Fruit fly (Drosophila melanogaster) whole organism, embryonic: ENCODE measurements around the gene CG44139.
A peak's percentile ranks its signal among the peaks of the same experiment; 100 is the strongest.

Source experiments
- Bdp1 ChIP-seq: fragments of 200-800 bp; sonication (Bioruptor generic); optimal IDR thresholded peaks from 3 replicates; lab custom pipeline; 2016; ENCODE audit warnings: missing biosample characterization, missing genetic modification characterization
- CG11504 ChIP-seq: fragments of 200-800 bp; sonication (Bioruptor generic); optimal IDR thresholded peaks from 3 replicates; lab custom pipeline; 2019; ENCODE audit warnings: missing biosample characterization, mild to moderate bottlenecking, missing genetic modification characterization, moderate library complexity
- CG12744 ChIP-seq: fragments of 200-800 bp; sonication (Bioruptor generic); optimal IDR thresholded peaks from 2 replicates; lab custom pipeline; 2016; ENCODE audit warnings: missing biosample characterization, missing genetic modification characterization
- CG13287 ChIP-seq: fragments of 200-800 bp; sonication (Bioruptor generic); IDR thresholded peaks from 2 replicates; pipeline ENCODE4 v1.3.6; 2022; ENCODE audit warnings: missing biosample characterization, missing genetic modification characterization; ENCODE audit not compliant: partially characterized antibody
- CG14710 ChIP-seq: fragments of 200-800 bp; sonication (Bioruptor generic); optimal IDR thresholded peaks from 3 replicates; lab custom pipeline; 2019; ENCODE audit warnings: missing biosample characterization, mild to moderate bottlenecking, missing genetic modification characterization, moderate library complexity
- CG16779 ChIP-seq: fragments of 200-800 bp; sonication (Bioruptor generic); IDR thresholded peaks from 2 replicates; pipeline ENCODE4 v1.3.6; 2022; ENCODE audit warnings: missing biosample characterization, missing genetic modification characterization
- CG16813 ChIP-seq: fragments of 200-800 bp; sonication (Bioruptor generic); IDR thresholded peaks from 3 replicates; pipeline ENCODE4 v1.3.6; 2022; ENCODE audit warnings: missing biosample characterization, missing genetic modification characterization; ENCODE audit not compliant: partially characterized antibody
- CG17361 ChIP-seq: fragments of 200-800 bp; sonication (Bioruptor generic); IDR thresholded peaks from 3 replicates; pipeline ENCODE4 v1.3.6; 2022; ENCODE audit warnings: missing biosample characterization, missing genetic modification characterization
- CG17802 ChIP-seq: fragments of 200-800 bp; sonication (Bioruptor generic); optimal IDR thresholded peaks from 2 replicates; lab custom pipeline; 2018; ENCODE audit warnings: missing biosample characterization, mild to moderate bottlenecking, missing genetic modification characterization, moderate library complexity
- CG18476 ChIP-seq: fragments of 200-800 bp; sonication (Bioruptor generic); optimal IDR thresholded peaks from 2 replicates; lab custom pipeline; 2016; ENCODE audit warnings: missing biosample characterization, mild to moderate bottlenecking, missing genetic modification characterization
- CG2712 ChIP-seq: fragments of 200-800 bp; optimal IDR thresholded peaks from 3 replicates; lab custom pipeline; 2019; ENCODE audit warnings: missing biosample characterization, mild to moderate bottlenecking, missing genetic modification characterization, moderate library complexity
- CG3163 ChIP-seq: fragments of 200-800 bp; sonication (Bioruptor generic); optimal IDR thresholded peaks from 3 replicates; lab custom pipeline; 2016; ENCODE audit warnings: missing biosample characterization, missing genetic modification characterization
- CG33213 ChIP-seq: fragments of 200-800 bp; sonication (Bioruptor generic); optimal IDR thresholded peaks from 3 replicates; lab custom pipeline; 2016; ENCODE audit warnings: missing biosample characterization, missing genetic modification characterization
- CG33557 ChIP-seq: fragments of 200-800 bp; sonication (Bioruptor generic); optimal IDR thresholded peaks from 2 replicates; lab custom pipeline; 2019; ENCODE audit warnings: missing biosample characterization, mild to moderate bottlenecking, missing genetic modification characterization, moderate library complexity
- CG4328 ChIP-seq: fragments of 200-800 bp; sonication (Bioruptor generic); optimal IDR thresholded peaks from 3 replicates; lab custom pipeline; 2017; ENCODE audit warnings: missing biosample characterization, missing genetic modification reagents, missing genetic modification characterization
- CG4404 ChIP-seq: fragments of 200-800 bp; sonication (Bioruptor generic); IDR thresholded peaks from 2 replicates; pipeline ENCODE4 v1.3.6; 2022; ENCODE audit warnings: missing biosample characterization, missing genetic modification characterization
- CG7786 ChIP-seq: fragments of 200-800 bp; sonication (Bioruptor generic); optimal IDR thresholded peaks from 2 replicates; lab custom pipeline; 2016; ENCODE audit warnings: missing biosample characterization, missing genetic modification characterization
- CG8089 ChIP-seq: fragments of 200-800 bp; sonication (Bioruptor generic); optimal IDR thresholded peaks from 3 replicates; lab custom pipeline; 2016; ENCODE audit warnings: missing biosample characterization, missing genetic modification characterization
- CG8290 ChIP-seq, 3 experiments: fragments of 200-800 bp; sonication (Bioruptor generic); optimal IDR thresholded peaks; 2 replicates each; lab custom pipeline; 2016 to 2019; ENCODE audit warnings: missing biosample characterization in 3 of 3, missing genetic modification characterization in 3 of 3, mild to moderate bottlenecking in 2 of 3, moderate library complexity in 1 of 3
- Dad ChIP-seq: fragments of 200-800 bp; sonication (Bioruptor generic); optimal IDR thresholded peaks from 3 replicates; lab custom pipeline; 2016; ENCODE audit warnings: missing biosample characterization, missing genetic modification characterization
- HmgD ChIP-seq: fragments of 200-800 bp; sonication (Bioruptor generic); optimal IDR thresholded peaks from 3 replicates; lab custom pipeline; 2016; ENCODE audit warnings: missing biosample characterization, missing genetic modification characterization
- Med ChIP-seq: fragments of 200-800 bp; sonication (Bioruptor generic); peaks from one replicate; lab custom pipeline; 2016; ENCODE audit warnings: missing biosample characterization, missing genetic modification characterization, mild to moderate bottlenecking, inconsistent platforms, moderate library complexity
- NFAT ChIP-seq: fragments of 200-800 bp; sonication (Bioruptor generic); IDR thresholded peaks from 2 replicates; pipeline ENCODE4 v1.3.6; 2022; ENCODE audit warnings: missing biosample characterization, missing genetic modification characterization
- Opbp ChIP-seq: fragments of 200-800 bp; sonication (Bioruptor generic); IDR thresholded peaks from 3 replicates; pipeline ENCODE4 v1.3.6; 2022; ENCODE audit warnings: missing biosample characterization, missing genetic modification characterization; ENCODE audit not compliant: partially characterized antibody
- Xrp1 ChIP-seq: fragments of 200-800 bp; sonication (Bioruptor generic); IDR thresholded peaks from 2 replicates; pipeline ENCODE4 v1.3.6; 2022; ENCODE audit warnings: missing biosample characterization, missing genetic modification characterization
- YL-1 ChIP-seq: fragments of 200-800 bp; sonication (Bioruptor generic); optimal IDR thresholded peaks from 3 replicates; lab custom pipeline; 2017; ENCODE audit warnings: missing biosample characterization, mild to moderate bottlenecking, missing genetic modification characterization
- ac ChIP-seq: fragments of 200-800 bp; sonication (Bioruptor generic); optimal IDR thresholded peaks from 3 replicates; lab custom pipeline; 2017; ENCODE audit warnings: missing biosample characterization, mild to moderate bottlenecking, missing genetic modification characterization
- bsh ChIP-seq, 2 experiments: fragments of 200-800 bp; sonication (Bioruptor generic); optimal IDR thresholded peaks; 2 replicates each; lab custom pipeline; 2017 to 2018; ENCODE audit warnings: mild to moderate bottlenecking in 2 of 2, missing biosample characterization in 2 of 2, missing genetic modification characterization in 2 of 2, moderate library complexity in 1 of 2
- grau ChIP-seq: fragments of 200-800 bp; optimal IDR thresholded peaks from 3 replicates; lab custom pipeline; 2019; ENCODE audit warnings: missing biosample characterization, mild to moderate bottlenecking, missing genetic modification characterization, moderate library complexity
- grn ChIP-seq: fragments of 200-800 bp; sonication (Bioruptor generic); optimal IDR thresholded peaks from 3 replicates; lab custom pipeline; 2017; ENCODE audit warnings: missing biosample characterization, missing genetic modification characterization
- gsb ChIP-seq: fragments of 200-800 bp; sonication (Bioruptor generic); IDR thresholded peaks from 2 replicates; pipeline ENCODE4 v1.3.6; 2022; ENCODE audit warnings: missing biosample characterization, missing genetic modification characterization
- gsb-n ChIP-seq: fragments of 200-800 bp; sonication (Bioruptor generic); optimal IDR thresholded peaks from 3 replicates; lab custom pipeline; 2018; ENCODE audit warnings: missing biosample characterization, mild to moderate bottlenecking, missing genetic modification characterization
- h ChIP-seq: fragments of >200 bp; optimal IDR thresholded peaks from 2 replicates; lab custom pipeline; 2017
- hbn ChIP-seq: fragments of 200-800 bp; sonication (Bioruptor generic); IDR thresholded peaks from 2 replicates; pipeline ENCODE4 v1.3.6; 2022; ENCODE audit warnings: missing biosample characterization, missing genetic modification characterization; ENCODE audit not compliant: partially characterized antibody
- klu ChIP-seq: fragments of 200-800 bp; sonication (Bioruptor generic); IDR thresholded peaks from 2 replicates; pipeline ENCODE4 v1.3.6; 2022; ENCODE audit warnings: missing biosample characterization, missing genetic modification characterization
- kni ChIP-seq: fragments of 200-800 bp; sonication (Bioruptor generic); optimal IDR thresholded peaks from 3 replicates; lab custom pipeline; 2017; ENCODE audit warnings: mild to moderate bottlenecking, missing biosample characterization, missing genetic modification reagents, missing genetic modification characterization
- nau ChIP-seq: fragments of 200-800 bp; sonication (Bioruptor generic); optimal IDR thresholded peaks from 3 replicates; lab custom pipeline; 2017; ENCODE audit warnings: missing biosample characterization, mild to moderate bottlenecking, missing genetic modification characterization, missing genetic modification reagents
- peb ChIP-seq: fragments of 200-800 bp; sonication (Bioruptor generic); IDR thresholded peaks from 2 replicates; pipeline ENCODE4 v1.3.6; 2022; ENCODE audit warnings: missing biosample characterization, missing genetic modification characterization
- pita ChIP-seq: fragments of 200-800 bp; sonication (Bioruptor generic); optimal IDR thresholded peaks from 2 replicates; lab custom pipeline; 2017; ENCODE audit warnings: missing biosample characterization, mild to moderate bottlenecking, missing genetic modification characterization
- prd ChIP-seq, 3 experiments: fragments of >200 bp in 2 of 3; fragments of 200-800 bp in 1 of 3; sonication (Bioruptor generic) in 1 of 3; optimal IDR thresholded peaks in 2 of 3; IDR thresholded peaks in 1 of 3; 2 replicates in 2 of 3; 3 replicates in 1 of 3; pipeline versions ENCODE4 v1.3.6 to Lab custom; 2017 to 2022; ENCODE audit warnings: missing biosample characterization in 1 of 3, missing genetic modification characterization in 1 of 3
- pzg ChIP-seq: fragments of 200-800 bp; sonication (Bioruptor generic); optimal IDR thresholded peaks from 3 replicates; lab custom pipeline; 2018; ENCODE audit warnings: missing biosample characterization, mild to moderate bottlenecking, missing genetic modification characterization, moderate library complexity
- row ChIP-seq: fragments of 200-800 bp; sonication (Bioruptor generic); IDR thresholded peaks from 3 replicates; pipeline ENCODE4 v1.3.6; 2022; ENCODE audit warnings: missing biosample characterization, missing genetic modification characterization
- sr ChIP-seq: fragments of 200-800 bp; sonication (Bioruptor generic); IDR thresholded peaks from 3 replicates; pipeline ENCODE4 v1.3.6; 2022; ENCODE audit warnings: missing biosample characterization, missing genetic modification characterization
- trem ChIP-seq: fragments of 200-800 bp; optimal IDR thresholded peaks from 3 replicates; lab custom pipeline; 2019; ENCODE audit warnings: missing biosample characterization, mild to moderate bottlenecking, missing genetic modification characterization, moderate library complexity
- z ChIP-seq: fragments of 200-800 bp; sonication (Bioruptor generic); IDR thresholded peaks from 3 replicates; pipeline ENCODE4 v1.3.6; 2022; ENCODE audit warnings: missing biosample characterization, missing genetic modification characterization

CG44139 gene

DNA sequence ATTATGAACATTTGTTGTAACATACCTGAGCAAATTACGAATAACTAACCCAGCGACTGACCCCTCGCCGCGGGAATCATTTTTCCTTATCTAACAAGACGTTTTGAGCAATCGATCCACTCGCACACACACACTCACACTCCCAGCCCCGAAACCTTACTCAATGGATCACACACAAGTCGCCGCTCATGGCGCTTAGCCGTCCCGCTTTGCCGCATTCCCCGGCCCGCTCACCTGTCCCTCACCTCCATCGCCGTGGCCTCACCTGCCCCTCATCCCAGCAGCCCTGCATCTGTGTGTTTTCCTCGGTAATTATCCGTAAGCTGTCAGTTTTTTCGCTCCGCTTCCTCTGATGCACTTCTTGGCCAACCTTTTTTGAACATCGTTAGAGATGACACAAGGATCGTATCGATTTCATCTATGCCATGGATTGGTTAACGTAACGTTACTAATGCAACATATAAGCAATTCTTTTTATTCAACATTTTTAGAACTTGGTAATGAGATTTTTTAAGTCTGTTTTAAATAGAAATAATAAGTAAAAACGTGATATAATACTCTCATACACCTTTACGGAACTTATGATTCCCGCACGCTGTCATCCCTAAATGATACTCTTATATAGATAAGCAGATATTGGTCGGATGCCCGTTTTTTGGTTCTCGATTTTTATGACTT, 36.9 kb downstream of the CG44139 start (continued):
- TF ChIP-seq CG33213 (GFP tag; lab: Kevin White, UChicago) (no peak), gsb-n (tag; lab: Kevin White, UChicago) (peak; percentile 9), bsh (GFP tag; optimal IDR thresholded peaks at IDR 0.05; lab: Kevin White, UChicago) (peak in 1 of 2 experiments; percentile 6), Xrp1 (GFP tag; lab: Robert Waterston, UW) (peak; percentile 23), grau (tag; lab: Kevin White, UChicago) (peak; percentile 2), Dad (no peak), grn (GFP tag; lab: Kevin White, UChicago) (peak; percentile 41), gsb (GFP tag; lab: Robert Waterston, UW) (no peak), CG33557 (GFP tag; lab: Kevin White, UChicago) (peak; percentile 20), CG2712 (peak; percentile 58), CG13287 (no peak), YL-1 (no peak), hbn (GFP tag; lab: Robert Waterston, UW) (0 out of 2 replicates have a peak, but pooled peaks have one; percentile 24), CG4328 (GFP tag; lab: Kevin White, UChicago) (no peak), CG8290 (GFP tag; optimal IDR thresholded peaks at IDR 0.05; lab: Kevin White, UChicago) (no peak), CG8290 (tag; optimal IDR thresholded peaks at IDR 0.05; lab: Kevin White, UChicago) (no peak), row (peak; percentile 34; the same call in 1 of the 3 replicates), z (GFP tag; lab: Robert Waterston, UW) (peak; percentile 75; the same call in 2 of the 3 replicates), prd (optimal IDR thresholded peaks at IDR 0.05; lab: Kevin White, UChicago) (no peak), prd (GFP tag; IDR thresholded peaks at IDR 0.05; lab: Robert Waterston, UW) (peak; percentile 9; the same call in 1 of the 3 replicates), CG12744 (GFP tag; lab: Kevin White, UChicago) (no peak), HmgD (GFP tag; lab: Kevin White, UChicago) (no peak), klu (GFP tag; lab: Robert Waterston, UW) (no peak), NFAT (GFP tag; lab: Robert Waterston, UW) (0 out of 2 replicates have a peak, but pooled peaks have one; percentile 20), CG7786 (GFP tag; lab: Kevin White, UChicago) (no peak), CG14710 (tag; lab: Kevin White, UChicago) (peak; percentile 33), sr (GFP tag; lab: Robert Waterston, UW) (no peak), Bdp1 (GFP tag; lab: Kevin White, UChicago) (no peak), CG3163 (GFP tag; lab: Kevin White, UChicago) (no peak), peb (0 out of 2 replicates have a peak, but pooled peaks have one; percentile 11), pzg (no peak), CG16813 (GFP tag; lab: Robert Waterston, UW) (peak; percentile 46; the same call in 2 of the 3 replicates), Opbp (GFP tag; lab: Robert Waterston, UW) (0 out of 3 replicates have a peak, but pooled peaks have one; percentile 15), CG17802 (no peak), CG4404 (GFP tag; lab: Robert Waterston, UW) (peak; percentile 41; the same call in 1 of the 2 replicates), nau (GFP tag; lab: Kevin White, UChicago) (no peak), CG17361 (GFP tag; lab: Robert Waterston, UW) (no peak), trem (peak; percentile 12), Med (GFP tag; lab: Kevin White, UChicago) (peak; percentile 41), pita (GFP tag; lab: Kevin White, UChicago) (no peak), CG8089 (no peak), h (lab: Kevin White, UChicago) (no peak), CG11504 (tag; lab: Kevin White, UChicago) (no peak), CG16779 (no peak), kni (GFP tag; lab: Kevin White, UChicago) (peak; percentile 87), CG18476 (GFP tag; lab: Kevin White, UChicago) (no peak), ac (GFP tag; lab: Kevin White, UChicago) (peak; percentile 76)
- TF ChIP-seq, all 482 proteins: peak for 48
